Fruit fly (Drosophila melanogaster) whole organism, embryonic: ENCODE results near the gene Dis3l2.

ENCODE experiments used
- Atf3 ChIP-seq: fragments of 200-800 bp; sonication (Bioruptor generic); optimal IDR thresholded peaks from 3 replicates; lab custom pipeline; 2016; ENCODE audit warnings: missing biosample characterization, missing genetic modification characterization
- CG10366 ChIP-seq: fragments of 200-800 bp; sonication (Bioruptor generic); IDR thresholded peaks from 2 replicates; pipeline ENCODE4 v1.3.6; 2022; ENCODE audit warnings: missing biosample characterization, missing genetic modification characterization
- CG11695 ChIP-seq: fragments of 200-800 bp; sonication (Bioruptor generic); IDR thresholded peaks from 3 replicates; pipeline ENCODE4 v1.3.6; 2022; ENCODE audit warnings: missing biosample characterization, missing genetic modification characterization
- CG13424 ChIP-seq: fragments of 200-800 bp; sonication (Bioruptor generic); optimal IDR thresholded peaks from 2 replicates; lab custom pipeline; 2019; ENCODE audit warnings: missing biosample characterization, mild to moderate bottlenecking, missing genetic modification characterization, moderate library complexity
- CG15514 ChIP-seq: fragments of 200-800 bp; sonication (Bioruptor generic); optimal IDR thresholded peaks from 3 replicates; lab custom pipeline; 2017; ENCODE audit warnings: missing biosample characterization, missing genetic modification characterization, mild to moderate bottlenecking, moderate library complexity, missing genetic modification reagents
- CG15601 ChIP-seq: fragments of 200-800 bp; sonication (Bioruptor generic); optimal IDR thresholded peaks from 3 replicates; lab custom pipeline; 2019; ENCODE audit warnings: missing biosample characterization, mild to moderate bottlenecking, missing genetic modification characterization, moderate library complexity
- CG17829 ChIP-seq: fragments of 200-800 bp; optimal IDR thresholded peaks from 2 replicates; lab custom pipeline; 2019; ENCODE audit warnings: missing biosample characterization, mild to moderate bottlenecking, missing genetic modification characterization, moderate library complexity
- CG2199 ChIP-seq: fragments of 200-800 bp; sonication (Bioruptor generic); IDR thresholded peaks from 3 replicates; pipeline ENCODE4 v1.3.6; 2022; ENCODE audit warnings: missing biosample characterization, missing genetic modification characterization
- CG2875 ChIP-seq: fragments of 200-800 bp; sonication (Bioruptor generic); optimal IDR thresholded peaks from 2 replicates; lab custom pipeline; 2017; ENCODE audit warnings: missing biosample characterization, mild to moderate bottlenecking, missing genetic modification characterization, missing genetic modification reagents
- CG31441 ChIP-seq: fragments of 200-800 bp; sonication (Bioruptor generic); IDR thresholded peaks from 2 replicates; pipeline ENCODE4 v1.3.6; 2022; ENCODE audit warnings: missing biosample characterization, missing genetic modification characterization
- CG4424 ChIP-seq: fragments of 200-800 bp; sonication (Bioruptor generic); optimal IDR thresholded peaks from 3 replicates; lab custom pipeline; 2016; ENCODE audit warnings: missing biosample characterization, missing genetic modification characterization
- CG6254 ChIP-seq: fragments of 200-800 bp; sonication (Bioruptor generic); optimal IDR thresholded peaks from 3 replicates; lab custom pipeline; 2017; ENCODE audit warnings: mild to moderate bottlenecking, missing biosample characterization, missing genetic modification reagents, missing genetic modification characterization
- CG7556 ChIP-seq: fragments of 200-800 bp; sonication (Bioruptor generic); optimal IDR thresholded peaks from 2 replicates; lab custom pipeline; 2017; ENCODE audit warnings: missing biosample characterization, mild to moderate bottlenecking, missing genetic modification characterization
- CG8388 ChIP-seq: fragments of 200-800 bp; sonication (Bioruptor generic); optimal IDR thresholded peaks from 2 replicates; lab custom pipeline; 2019; ENCODE audit warnings: missing biosample characterization, mild to moderate bottlenecking, missing genetic modification characterization, moderate library complexity
- CG8765 ChIP-seq: fragments of 200-800 bp; sonication (Bioruptor generic); IDR thresholded peaks from 2 replicates; pipeline ENCODE4 v1.3.6; 2022; ENCODE audit warnings: missing biosample characterization, missing genetic modification characterization
- CG9437 ChIP-seq: fragments of 200-800 bp; sonication (Bioruptor generic); optimal IDR thresholded peaks from 2 replicates; lab custom pipeline; 2018; ENCODE audit warnings: missing biosample characterization, mild to moderate bottlenecking, missing genetic modification characterization
- CTCF ChIP-seq: fragments of 200-800 bp; sonication (Bioruptor generic); optimal IDR thresholded peaks from 2 replicates; lab custom pipeline; 2017; ENCODE audit warnings: missing biosample characterization, mild to moderate bottlenecking, missing genetic modification characterization, moderate library complexity
- D19A ChIP-seq: fragments of 200-800 bp; optimal IDR thresholded peaks from 3 replicates; lab custom pipeline; 2019; ENCODE audit warnings: missing biosample characterization, mild to moderate bottlenecking, missing genetic modification characterization, moderate library complexity
- Drgx ChIP-seq: fragments of 200-800 bp; sonication (Bioruptor generic); IDR thresholded peaks from 2 replicates; pipeline ENCODE4 v1.3.6; 2022; ENCODE audit warnings: missing biosample characterization, missing genetic modification characterization
- E2f2 ChIP-seq: fragments of 200-800 bp; sonication (Bioruptor generic); IDR thresholded peaks from 2 replicates; pipeline ENCODE4 v1.3.6; 2022; ENCODE audit warnings: missing biosample characterization, missing genetic modification characterization
- Fer3 ChIP-seq: fragments of 200-800 bp; sonication (Bioruptor generic); optimal IDR thresholded peaks from 2 replicates; lab custom pipeline; 2018; ENCODE audit warnings: missing biosample characterization, mild to moderate bottlenecking, missing genetic modification characterization, moderate library complexity
- Nf-YC ChIP-seq: fragments of 200-800 bp; optimal IDR thresholded peaks from 3 replicates; lab custom pipeline; 2019; ENCODE audit warnings: missing biosample characterization, mild to moderate bottlenecking, missing genetic modification characterization, moderate library complexity
- NfI ChIP-seq: fragments of 200-800 bp; sonication (Bioruptor generic); optimal IDR thresholded peaks from 3 replicates; lab custom pipeline; 2018; ENCODE audit warnings: missing biosample characterization, mild to moderate bottlenecking, missing genetic modification characterization, moderate library complexity
- Opbp ChIP-seq: fragments of 200-800 bp; sonication (Bioruptor generic); IDR thresholded peaks from 3 replicates; pipeline ENCODE4 v1.3.6; 2022; ENCODE audit warnings: missing biosample characterization, missing genetic modification characterization; ENCODE audit not compliant: partially characterized antibody
- Side ChIP-seq: fragments of 200-800 bp; sonication (Bioruptor generic); optimal IDR thresholded peaks from 2 replicates; lab custom pipeline; 2016; ENCODE audit warnings: missing biosample characterization, missing genetic modification characterization
- Sin3A ChIP-seq: fragments of >200 bp; optimal IDR thresholded peaks from 2 replicates; lab custom pipeline; 2018
- Trl ChIP-seq, 3 experiments: fragments of >200 bp in 2 of 3; fragments of 200-800 bp in 1 of 3; sonication (Bioruptor generic) in 1 of 3; optimal IDR thresholded peaks; 2 replicates in 1 of 3; 3 replicates in 2 of 3; lab custom pipeline; 2016 to 2017; ENCODE audit warnings: missing biosample characterization in 1 of 3, missing genetic modification characterization in 1 of 3
- ara ChIP-seq: fragments of 200-800 bp; sonication (Bioruptor generic); IDR thresholded peaks from 2 replicates; pipeline ENCODE4 v1.3.6; 2022; ENCODE audit warnings: missing biosample characterization, missing genetic modification characterization
- bowl ChIP-seq: fragments of 200-800 bp; sonication (Bioruptor generic); IDR thresholded peaks from 2 replicates; pipeline ENCODE4 v1.3.6; 2022; ENCODE audit warnings: missing biosample characterization, missing genetic modification characterization
- bsh ChIP-seq, 2 experiments: fragments of 200-800 bp; sonication (Bioruptor generic); optimal IDR thresholded peaks; 2 replicates each; lab custom pipeline; 2017 to 2018; ENCODE audit warnings: mild to moderate bottlenecking in 2 of 2, missing biosample characterization in 2 of 2, missing genetic modification characterization in 2 of 2, moderate library complexity in 1 of 2
- cas ChIP-seq: fragments of 200-800 bp; sonication (Bioruptor generic); IDR thresholded peaks from 2 replicates; pipeline ENCODE4 v1.3.6; 2022; ENCODE audit warnings: missing biosample characterization, missing genetic modification characterization
- danr ChIP-seq: fragments of 200-800 bp; sonication (Bioruptor generic); IDR thresholded peaks from 2 replicates; pipeline ENCODE4 v1.3.6; 2022; ENCODE audit warnings: missing biosample characterization, missing genetic modification characterization
- dmrt11E ChIP-seq: fragments of 200-800 bp; sonication (Bioruptor generic); optimal IDR thresholded peaks from 3 replicates; lab custom pipeline; 2018; ENCODE audit warnings: missing biosample characterization, mild to moderate bottlenecking, missing genetic modification characterization, moderate library complexity
- gcm ChIP-seq: fragments of 200-800 bp; sonication (Bioruptor generic); optimal IDR thresholded peaks from 2 replicates; lab custom pipeline; 2019; ENCODE audit warnings: missing biosample characterization, mild to moderate bottlenecking, missing genetic modification characterization, moderate library complexity
- grau ChIP-seq: fragments of 200-800 bp; optimal IDR thresholded peaks from 3 replicates; lab custom pipeline; 2019; ENCODE audit warnings: missing biosample characterization, mild to moderate bottlenecking, missing genetic modification characterization, moderate library complexity
- hkb ChIP-seq, 2 experiments: fragments of 200-800 bp in 1 of 2; fragments of >200 bp in 1 of 2; sonication (Bioruptor generic) in 1 of 2; IDR thresholded peaks in 1 of 2; optimal IDR thresholded peaks in 1 of 2; 2 replicates each; pipeline versions ENCODE4 v1.3.6 to Lab custom; 2017 to 2022; ENCODE audit warnings: missing biosample characterization in 1 of 2, missing genetic modification characterization in 1 of 2
- ken ChIP-seq: fragments of 200-800 bp; sonication (Bioruptor generic); IDR thresholded peaks from 3 replicates; pipeline ENCODE4 v1.3.6; 2022; ENCODE audit warnings: missing biosample characterization, missing genetic modification characterization
- kni ChIP-seq: fragments of 200-800 bp; sonication (Bioruptor generic); optimal IDR thresholded peaks from 3 replicates; lab custom pipeline; 2017; ENCODE audit warnings: mild to moderate bottlenecking, missing biosample characterization, missing genetic modification reagents, missing genetic modification characterization
- lab ChIP-seq: fragments of 200-800 bp; sonication (Bioruptor generic); optimal IDR thresholded peaks from 3 replicates; lab custom pipeline; 2017; ENCODE audit warnings: missing biosample characterization, missing genetic modification characterization, mild to moderate bottlenecking, moderate library complexity, missing genetic modification reagents
- lilli ChIP-seq: fragments of 200-800 bp; sonication (Bioruptor generic); optimal IDR thresholded peaks from 3 replicates; lab custom pipeline; 2016; ENCODE audit warnings: missing biosample characterization, missing genetic modification characterization
- nom ChIP-seq: fragments of 200-800 bp; sonication (Bioruptor generic); optimal IDR thresholded peaks from 2 replicates; lab custom pipeline; 2017; ENCODE audit warnings: missing biosample characterization, missing genetic modification characterization, mild to moderate bottlenecking, moderate library complexity, missing genetic modification reagents
- oc ChIP-seq: fragments of 200-800 bp; sonication (Bioruptor generic); optimal IDR thresholded peaks from 2 replicates; lab custom pipeline; 2018; ENCODE audit warnings: missing biosample characterization, mild to moderate bottlenecking, missing genetic modification characterization, moderate library complexity
- otp ChIP-seq: fragments of 200-800 bp; sonication (Bioruptor generic); IDR thresholded peaks from 3 replicates; pipeline ENCODE4, ENCODE4 v1.3.6; 2022; ENCODE audit warnings: missing biosample characterization, missing genetic modification characterization
- pros ChIP-seq: fragments of 200-800 bp; sonication (Bioruptor generic); optimal IDR thresholded peaks from 3 replicates; lab custom pipeline; 2019; ENCODE audit warnings: missing biosample characterization, mild to moderate bottlenecking, missing genetic modification characterization, moderate library complexity
- trem ChIP-seq: fragments of 200-800 bp; optimal IDR thresholded peaks from 3 replicates; lab custom pipeline; 2019; ENCODE audit warnings: missing biosample characterization, mild to moderate bottlenecking, missing genetic modification characterization, moderate library complexity
- ttk ChIP-seq: fragments of 200-800 bp; sonication (Bioruptor generic); IDR thresholded peaks from 2 replicates; pipeline ENCODE4 v2.1.2; 2022; ENCODE audit warnings: missing biosample characterization, missing genetic modification characterization
- zfh1 ChIP-seq: fragments of 200-800 bp; sonication (Bioruptor generic); IDR thresholded peaks from 3 replicates; pipeline ENCODE4 v1.3.6; 2022; ENCODE audit warnings: missing biosample characterization, missing genetic modification characterization

The Dis3l2 gene

DNA sequence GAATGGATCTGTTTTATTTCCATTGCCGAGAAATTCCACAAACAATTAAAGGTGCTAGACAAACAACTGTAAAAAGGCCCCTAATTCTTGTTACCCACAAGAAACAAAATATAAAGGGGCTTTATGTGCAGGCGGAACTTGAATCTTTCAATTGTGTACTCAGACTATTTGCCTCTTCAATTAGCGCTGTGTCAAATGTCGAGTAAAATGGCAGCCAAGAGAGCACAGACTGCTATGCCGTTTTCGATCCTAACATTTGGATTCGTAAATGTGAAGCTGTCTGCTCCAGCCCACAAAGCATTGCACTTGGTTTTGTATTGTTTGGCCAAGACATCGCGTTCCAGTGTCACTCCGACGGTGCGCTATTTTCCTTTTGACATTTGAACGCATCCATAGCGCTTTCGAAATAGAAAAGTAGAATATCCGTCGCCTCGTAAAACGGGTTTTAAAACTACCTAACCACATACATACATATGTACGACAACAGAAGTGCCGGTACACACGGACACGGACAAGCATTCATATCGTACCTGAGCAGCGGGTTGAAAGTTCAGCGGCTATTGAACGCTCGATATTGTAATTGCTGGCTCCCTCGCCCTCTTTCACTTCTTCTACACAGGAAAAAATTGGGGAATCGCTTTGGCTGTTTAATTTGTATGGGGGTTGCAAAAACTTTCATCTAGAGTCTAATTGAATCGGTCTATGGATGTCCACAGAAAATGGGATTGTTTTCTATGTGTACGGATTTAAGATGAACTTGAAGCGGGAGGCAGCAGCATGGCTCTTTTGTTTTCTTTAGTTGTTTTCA lies 46.3 kb upstream of the Dis3l2 start (continued):
- TF ChIP-seq CG2199 (GFP tag; lab: Robert Waterston, UW) (peak; percentile 78; the same call in 2 of the 3 replicates), ara (GFP tag; lab: Robert Waterston, UW) (0 out of 2 replicates have a peak, but pooled peaks have one; percentile 7), Opbp (GFP tag; lab: Robert Waterston, UW) (no peak), kni (GFP tag; lab: Kevin White, UChicago) (peak; percentile 85), gcm (GFP tag; lab: Kevin White, UChicago) (peak; percentile 26), ttk (GFP tag; lab: Robert Waterston, UW) (0 out of 2 replicates have a peak, but pooled peaks have one; percentile 12), CG6254 (GFP tag; lab: Kevin White, UChicago) (peak; percentile 2), oc (tag; lab: Kevin White, UChicago) (no peak), Nf-YC (no peak), pros (GFP tag; lab: Kevin White, UChicago) (peak; percentile 35), Side (peak; percentile 4), CG8765 (no peak), hkb (optimal IDR thresholded peaks at IDR 0.05; lab: Kevin White, UChicago) (no peak), hkb (GFP tag; IDR thresholded peaks at IDR 0.05; lab: Robert Waterston, UW) (0 out of 2 replicates have a peak, but pooled peaks have one; percentile 44), trem (tag; lab: Kevin White, UChicago) (peak; percentile 20), cas (GFP tag; lab: Robert Waterston, UW) (no peak), bowl (no peak), bsh (GFP tag; optimal IDR thresholded peaks at IDR 0.05; lab: Kevin White, UChicago) (peak; percentile 33 to 46), danr (GFP tag; lab: Robert Waterston, UW) (no peak), CG10366 (GFP tag; lab: Robert Waterston, UW) (0 out of 2 replicates have a peak, but pooled peaks have one; percentile 11), ken (GFP tag; lab: Robert Waterston, UW) (0 out of 3 replicates have a peak, but pooled peaks have one; percentile 45), lilli (GFP tag; lab: Kevin White, UChicago) (peak; percentile 2), NfI (peak; percentile 25), CG9437 (no peak), zfh1 (GFP tag; lab: Robert Waterston, UW) (0 out of 3 replicates have a peak, but pooled peaks have one; percentile 40), CG13424 (tag; lab: Kevin White, UChicago) (peak; percentile 27), Drgx (GFP tag; lab: Robert Waterston, UW) (0 out of 2 replicates have a peak, but pooled peaks have one; percentile 6), CG15514 (GFP tag; lab: Kevin White, UChicago) (no peak), CG7556 (GFP tag; lab: Kevin White, UChicago) (peak; percentile 20), CG17829 (peak; percentile 7), CTCF (peak; percentile 58), Trl (optimal IDR thresholded peaks at IDR 0.05; lab: Kevin White, UChicago) (no peak), Trl (GFP tag; optimal IDR thresholded peaks at IDR 0.05; lab: Kevin White, UChicago) (peak; percentile 2), E2f2 (0 out of 2 replicates have a peak, but pooled peaks have one; percentile 17), otp (GFP tag; lab: Robert Waterston, UW) (peak; percentile 44; the same call in 1 of the 3 replicates), Atf3 (GFP tag; lab: Kevin White, UChicago) (no peak), CG2875 (GFP tag; lab: Kevin White, UChicago) (peak; percentile 3), CG31441 (peak; percentile 30; the same call in 1 of the 2 replicates), CG4424 (GFP tag; lab: Kevin White, UChicago) (peak; percentile 54), lab (peak; percentile 52), Sin3A (lab: Kevin White, UChicago) (no peak), grau (tag; lab: Kevin White, UChicago) (peak; percentile 30), D19A (peak; percentile 7), CG15601 (tag; lab: Kevin White, UChicago) (peak; percentile 40), Fer3 (tag; lab: Kevin White, UChicago) (no peak), nom (GFP tag; lab: Kevin White, UChicago) (peak; percentile 29), CG11695 (GFP tag; lab: Robert Waterston, UW) (no peak), CG8388 (GFP tag; lab: Kevin White, UChicago) (peak; percentile 37), dmrt11E (peak; percentile 41)
